Worm (Caenorhabditis elegans): ENCODE data around the gene C08B6.10.

Gene C08B6.10

ce11 chrV:10173653-10174052, 48.4 kb downstream of the C08B6.10 start, which contains the start of gene egl-3:
Gene egl-3, minus strand, starts transcription at chrV:10173753.
- TF ChIP-seq nfya-1 (tag; optimal IDR thresholded peaks at IDR 0.05; ENCODE audit: insufficient read depth) (no peak), pha-4 (tag; optimal IDR thresholded peaks at IDR 0.05) (no peak), ztf-11 (tag; optimal IDR thresholded peaks at IDR 0.05) (no peak), fos-1 (tag; optimal IDR thresholded peaks at IDR 0.05) (no peak), tbx-2 (tag; optimal IDR thresholded peaks at IDR 0.05) (no peak), egl-5 (tag; optimal IDR thresholded peaks at IDR 0.05) (no peak)

ce11 chrV:10174632-10175075, 49.4 kb downstream of the C08B6.10 start:
- TF ChIP-seq pha-4 (tag; optimal IDR thresholded peaks at IDR 0.05) (no peak), ztf-4 (tag; optimal IDR thresholded peaks at IDR 0.05) (no peak), elt-3 (tag; optimal IDR thresholded peaks at IDR 0.05) (no peak), nhr-67 (tag; optimal IDR thresholded peaks at IDR 0.05) (no peak), nhr-237 (tag; optimal IDR thresholded peaks at IDR 0.05) (no peak), mml-1 (tag; optimal IDR thresholded peaks at IDR 0.05) (no peak), fkh-2 (tag; optimal IDR thresholded peaks at IDR 0.05) (no peak), nhr-25 (tag; optimal IDR thresholded peaks at IDR 0.05) (no peak), ceh-9 (tag; optimal IDR thresholded peaks at IDR 0.05) (no peak), nhr-11 (tag; optimal IDR thresholded peaks at IDR 0.05) (peak; percentile 79), mdl-1 (tag; optimal IDR thresholded peaks at IDR 0.05) (peak; percentile 10), nhr-23 (tag; optimal IDR thresholded peaks at IDR 0.05) (no peak), fos-1 (tag; optimal IDR thresholded peaks at IDR 0.05) (no peak), elt-2 (tag; optimal IDR thresholded peaks at IDR 0.05) (no peak), nhr-77 (tag; optimal IDR thresholded peaks at IDR 0.05) (no peak), ceh-28 (tag; optimal IDR thresholded peaks at IDR 0.05) (peak; percentile 88), lin-39 (tag; optimal IDR thresholded peaks at IDR 0.05) (peak; percentile 85), lsy-12 (tag; optimal IDR thresholded peaks at IDR 0.05) (peak; percentile 57), egl-27 (tag; optimal IDR thresholded peaks at IDR 0.05) (no peak), ama-1 (optimal IDR thresholded peaks at IDR 0.05) (no peak), pqm-1 (tag; optimal IDR thresholded peaks at IDR 0.05) (no peak), aly-2 (tag; optimal IDR thresholded peaks at IDR 0.05) (no peak), ceh-16 (tag; optimal IDR thresholded peaks at IDR 0.05) (no peak), unc-62 (GFP tag; optimal IDR thresholded peaks at IDR 0.05) (peak; percentile 66), zag-1 (tag; optimal IDR thresholded peaks at IDR 0.05) (peak; percentile 69), ZK546.5 (tag; optimal IDR thresholded peaks at IDR 0.05) (no peak), unc-39 (tag; optimal IDR thresholded peaks at IDR 0.05) (no peak), eor-1 (tag; optimal IDR thresholded peaks at IDR 0.05) (no peak), lin-15B (tag; optimal IDR thresholded peaks at IDR 0.05) (peak; percentile 47), hmg-11 (tag; optimal IDR thresholded peaks at IDR 0.05) (peak; percentile 91), ceh-82 (tag; optimal IDR thresholded peaks at IDR 0.05) (no peak), tbx-2 (tag; optimal IDR thresholded peaks at IDR 0.05) (peak; percentile 72), R02D3.7 (tag; optimal IDR thresholded peaks at IDR 0.05) (no peak), ztf-11 (tag; optimal IDR thresholded peaks at IDR 0.05) (no peak), nhr-12 (tag; optimal IDR thresholded peaks at IDR 0.05) (no peak), skn-1 (tag; optimal IDR thresholded peaks at IDR 0.05) (no peak), jun-1 (tag; optimal IDR thresholded peaks at IDR 0.05) (no peak), nhr-43 (tag; optimal IDR thresholded peaks at IDR 0.05; ENCODE audit: poor library complexity, severe bottlenecking) (no peak), elt-1 (tag; optimal IDR thresholded peaks at IDR 0.05) (peak; percentile 55), nhr-76 (tag; optimal IDR thresholded peaks at IDR 0.05) (no peak), nhr-28 (tag; optimal IDR thresholded peaks at IDR 0.05) (no peak), snpc-4 (tag; optimal IDR thresholded peaks at IDR 0.05) (peak; percentile 35), daf-12 (tag; optimal IDR thresholded peaks at IDR 0.05) (no peak), egl-5 (tag; optimal IDR thresholded peaks at IDR 0.05) (peak; percentile 36), nfya-1 (tag; optimal IDR thresholded peaks at IDR 0.05; ENCODE audit: insufficient read depth) (peak; percentile 98), fkh-10 (GFP tag; optimal IDR thresholded peaks at IDR 0.05) (peak; percentile 95), sea-2 (GFP tag; optimal IDR thresholded peaks at IDR 0.05) (peak; percentile 60)
